Worm (Caenorhabditis elegans): ENCODE measurements around the gene nxf-1.
A peak's percentile ranks its signal among the peaks of the same experiment; 100 is the strongest.

Gene nxf-1

DNA sequence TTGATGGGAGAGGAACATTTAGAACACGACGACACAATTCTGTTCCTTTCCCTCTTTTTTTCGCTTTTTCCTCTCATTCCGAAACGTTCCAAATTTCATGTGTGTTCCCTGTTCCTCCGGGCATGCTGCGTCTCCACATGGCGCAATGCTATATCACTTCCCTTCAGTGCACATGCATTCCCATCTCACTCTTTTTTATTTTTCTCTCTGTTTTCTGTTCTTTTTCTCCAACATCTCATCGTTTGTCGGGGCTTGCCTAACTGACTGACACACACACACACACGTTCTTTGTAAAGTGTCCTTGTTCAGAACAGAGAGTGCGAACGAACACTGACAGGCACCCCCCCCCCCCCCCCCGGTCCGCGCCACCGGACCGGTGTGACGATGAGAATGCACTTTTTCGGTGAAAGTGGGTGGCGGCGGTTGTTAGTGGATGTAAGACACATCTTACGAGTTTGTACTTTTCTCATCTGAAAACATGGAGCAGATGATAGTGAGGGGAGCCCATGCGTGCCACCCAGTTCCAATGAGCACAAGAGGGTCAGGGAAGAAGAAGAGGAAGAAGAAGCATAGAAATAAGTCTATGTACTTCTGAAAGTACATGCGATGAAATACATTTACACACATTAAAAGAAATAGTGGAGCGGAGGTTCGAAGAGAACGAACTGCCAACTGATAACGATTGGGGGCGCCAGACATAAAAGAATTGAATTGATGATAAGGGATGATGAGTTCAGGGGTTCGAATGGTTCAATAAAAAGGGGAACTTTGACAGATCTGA lies 46.4 kb downstream of the nxf-1 start:
- TF ChIP-seq dao-5 (tag; optimal IDR thresholded peaks at IDR 0.05) = no peak
- peak; percentile 22 for TF ChIP-seq him-1 (tag; optimal IDR thresholded peaks at IDR 0.05)
- TF ChIP-seq W03F9.2 (tag; optimal IDR thresholded peaks at IDR 0.05) = peak; percentile 14

ce11 chrV:14366487-14366962 lies 48.3 kb downstream of the nxf-1 start:
- TF ChIP-seq dao-5 (tag; optimal IDR thresholded peaks at IDR 0.05) (no peak), him-1 (tag; optimal IDR thresholded peaks at IDR 0.05) (peak; percentile 85)

- TF ChIP-seq dao-5 (tag; optimal IDR thresholded peaks at IDR 0.05) = no peak
- no peak for TF ChIP-seq W03F9.2 (tag; optimal IDR thresholded peaks at IDR 0.05)
- no peak for TF ChIP-seq him-1 (tag; optimal IDR thresholded peaks at IDR 0.05)
Measured at ce11 chrV:14364586-14365248, 50.1 kb downstream of the nxf-1 start.

ce11 chrV:14361973-14362372 lies 52.8 kb downstream of the nxf-1 start:
- no peak for TF ChIP-seq dao-5 (tag; optimal IDR thresholded peaks at IDR 0.05)
- no peak for TF ChIP-seq W03F9.2 (tag; optimal IDR thresholded peaks at IDR 0.05)
- no peak for TF ChIP-seq him-1 (tag; optimal IDR thresholded peaks at IDR 0.05)

Data from whole organism, L4/young adult.